Fruit fly (Drosophila melanogaster) whole organism, embryonic: Measurements from ENCODE around the gene Mst85C.

ENCODE experiments used
- Aef1 ChIP-seq: fragments of 200-800 bp; sonication (Bioruptor generic); IDR thresholded peaks from 3 replicates; pipeline ENCODE4 v1.3.6; 2022; ENCODE audit warnings: missing biosample characterization, missing genetic modification characterization
- Awh ChIP-seq: fragments of 200-800 bp; sonication (Bioruptor generic); IDR thresholded peaks from 2 replicates; pipeline ENCODE4, ENCODE4 v1.3.6; 2022; ENCODE audit warnings: missing biosample characterization, missing genetic modification characterization
- B-H2 ChIP-seq: fragments of 200-800 bp; sonication (Bioruptor generic); optimal IDR thresholded peaks from 2 replicates; lab custom pipeline; 2018; ENCODE audit warnings: missing biosample characterization, mild to moderate bottlenecking, missing genetic modification characterization
- BEAF-32 ChIP-seq: fragments of 200-800 bp; sonication (Bioruptor generic); optimal IDR thresholded peaks from 3 replicates; lab custom pipeline; 2017; ENCODE audit warnings: missing biosample characterization, missing genetic modification characterization, mild to moderate bottlenecking, moderate library complexity, missing genetic modification reagents
- Bteb2 ChIP-seq: fragments of 200-800 bp; sonication (Bioruptor generic); optimal IDR thresholded peaks from 2 replicates; lab custom pipeline; 2016; ENCODE audit warnings: missing biosample characterization, missing genetic modification characterization
- CG10462 ChIP-seq: fragments of 200-800 bp; sonication (Bioruptor generic); optimal IDR thresholded peaks from 2 replicates; lab custom pipeline; 2016; ENCODE audit warnings: missing biosample characterization, missing genetic modification characterization
- CG11247 ChIP-seq: fragments of 200-800 bp; sonication (Bioruptor generic); IDR thresholded peaks from 2 replicates; pipeline ENCODE4 v1.3.6; 2022; ENCODE audit warnings: missing biosample characterization, missing genetic modification characterization
- CG12659 ChIP-seq: fragments of 200-800 bp; sonication (Bioruptor generic); optimal IDR thresholded peaks from 3 replicates; lab custom pipeline; 2017; ENCODE audit warnings: mild to moderate bottlenecking, missing biosample characterization, missing genetic modification reagents, missing genetic modification characterization
- CG12769 ChIP-seq: fragments of 200-800 bp; sonication (Bioruptor generic); optimal IDR thresholded peaks from 2 replicates; lab custom pipeline; 2019; ENCODE audit warnings: missing biosample characterization, mild to moderate bottlenecking, missing genetic modification characterization, moderate library complexity
- CG13123 ChIP-seq: fragments of 200-800 bp; sonication (Bioruptor generic); optimal IDR thresholded peaks from 2 replicates; lab custom pipeline; 2016; ENCODE audit warnings: missing biosample characterization, missing genetic modification characterization
- CG13424 ChIP-seq: fragments of 200-800 bp; sonication (Bioruptor generic); optimal IDR thresholded peaks from 2 replicates; lab custom pipeline; 2019; ENCODE audit warnings: missing biosample characterization, mild to moderate bottlenecking, missing genetic modification characterization, moderate library complexity
- CG14710 ChIP-seq: fragments of 200-800 bp; sonication (Bioruptor generic); optimal IDR thresholded peaks from 3 replicates; lab custom pipeline; 2019; ENCODE audit warnings: missing biosample characterization, mild to moderate bottlenecking, missing genetic modification characterization, moderate library complexity
- CG14965 ChIP-seq: fragments of 200-800 bp; sonication (Bioruptor generic); optimal IDR thresholded peaks from 2 replicates; lab custom pipeline; 2016; ENCODE audit warnings: missing biosample characterization, missing genetic modification characterization, borderline replicate concordance
- CG16813 ChIP-seq: fragments of 200-800 bp; sonication (Bioruptor generic); IDR thresholded peaks from 3 replicates; pipeline ENCODE4 v1.3.6; 2022; ENCODE audit warnings: missing biosample characterization, missing genetic modification characterization; ENCODE audit not compliant: partially characterized antibody
- CG17359 ChIP-seq: fragments of 200-800 bp; sonication (Bioruptor generic); optimal IDR thresholded peaks from 3 replicates; lab custom pipeline; 2018; ENCODE audit warnings: missing biosample characterization, mild to moderate bottlenecking, missing genetic modification characterization, moderate library complexity
- CG17912 ChIP-seq: fragments of 200-800 bp; sonication (Bioruptor generic); optimal IDR thresholded peaks from 2 replicates; lab custom pipeline; 2018; ENCODE audit warnings: missing biosample characterization, mild to moderate bottlenecking, missing genetic modification characterization
- CG2116 ChIP-seq: fragments of 200-800 bp; sonication (Bioruptor generic); optimal IDR thresholded peaks from 3 replicates; lab custom pipeline; 2018; ENCODE audit warnings: missing biosample characterization, mild to moderate bottlenecking, missing genetic modification characterization
- CG31365 ChIP-seq: fragments of 200-800 bp; sonication (Bioruptor generic); optimal IDR thresholded peaks from 2 replicates; lab custom pipeline; 2018; ENCODE audit warnings: missing biosample characterization, mild to moderate bottlenecking, missing genetic modification characterization
- CG3163 ChIP-seq: fragments of 200-800 bp; sonication (Bioruptor generic); optimal IDR thresholded peaks from 3 replicates; lab custom pipeline; 2016; ENCODE audit warnings: missing biosample characterization, missing genetic modification characterization
- CG3847 ChIP-seq: fragments of 200-800 bp; sonication (Bioruptor generic); IDR thresholded peaks from 2 replicates; pipeline ENCODE4 v1.3.6; 2022; ENCODE audit warnings: missing biosample characterization, missing genetic modification characterization
- CG43689 ChIP-seq: fragments of 200-800 bp; sonication (Bioruptor generic); IDR thresholded peaks from 2 replicates; pipeline ENCODE4 v1.3.6; 2022; ENCODE audit warnings: missing biosample characterization, missing genetic modification characterization
- CG5245 ChIP-seq: fragments of 200-800 bp; sonication (Bioruptor generic); optimal IDR thresholded peaks from 3 replicates; lab custom pipeline; 2016; ENCODE audit warnings: missing biosample characterization, missing genetic modification characterization
- CG8359 ChIP-seq: fragments of 200-800 bp; sonication (Bioruptor generic); optimal IDR thresholded peaks from 2 replicates; lab custom pipeline; 2017; ENCODE audit warnings: missing biosample characterization, mild to moderate bottlenecking, missing genetic modification characterization, borderline replicate concordance
- CG8944 ChIP-seq: fragments of 200-800 bp; sonication (Bioruptor generic); optimal IDR thresholded peaks from 3 replicates; lab custom pipeline; 2016; ENCODE audit warnings: missing biosample characterization, missing genetic modification characterization
- CG9932 ChIP-seq: fragments of 200-800 bp; sonication (Bioruptor generic); IDR thresholded peaks from 2 replicates; pipeline ENCODE4 v1.3.6; 2022; ENCODE audit warnings: missing biosample characterization, missing genetic modification characterization
- CoRest ChIP-seq: fragments of 200-800 bp; sonication (Bioruptor generic); optimal IDR thresholded peaks from 3 replicates; lab custom pipeline; 2018; ENCODE audit warnings: missing biosample characterization, mild to moderate bottlenecking, missing genetic modification characterization, moderate library complexity
- CrebB ChIP-seq: fragments of 200-800 bp; sonication (Bioruptor generic); optimal IDR thresholded peaks from 3 replicates; lab custom pipeline; 2018; ENCODE audit warnings: missing biosample characterization, mild to moderate bottlenecking, missing genetic modification characterization
- E2f2 ChIP-seq: fragments of 200-800 bp; sonication (Bioruptor generic); IDR thresholded peaks from 2 replicates; pipeline ENCODE4 v1.3.6; 2022; ENCODE audit warnings: missing biosample characterization, missing genetic modification characterization
- H2.0 ChIP-seq: fragments of 200-800 bp; sonication (Bioruptor generic); IDR thresholded peaks from 2 replicates; pipeline ENCODE4 v1.3.6; 2022; ENCODE audit warnings: missing biosample characterization, missing genetic modification characterization
- Lhr ChIP-seq: fragments of 200-800 bp; sonication (Bioruptor generic); optimal IDR thresholded peaks from 3 replicates; lab custom pipeline; 2017; ENCODE audit warnings: mild to moderate bottlenecking, missing biosample characterization, missing genetic modification reagents, missing genetic modification characterization
- MBD-R2 ChIP-seq: fragments of 200-800 bp; sonication (Bioruptor generic); IDR thresholded peaks from 2 replicates; pipeline ENCODE4 v1.3.6; 2022; ENCODE audit warnings: missing biosample characterization, missing genetic modification characterization
- Mad ChIP-seq: fragments of 200-800 bp; sonication (Bioruptor generic); optimal IDR thresholded peaks from 2 replicates; lab custom pipeline; 2016; ENCODE audit warnings: missing biosample characterization, missing genetic modification characterization
- NFAT ChIP-seq: fragments of 200-800 bp; sonication (Bioruptor generic); IDR thresholded peaks from 2 replicates; pipeline ENCODE4 v1.3.6; 2022; ENCODE audit warnings: missing biosample characterization, missing genetic modification characterization
- Pdp1 ChIP-seq, 2 experiments: fragments of 200-800 bp; sonication (Bioruptor generic); optimal IDR thresholded peaks; 3 replicates each; lab custom pipeline; 2016; ENCODE audit warnings: missing biosample characterization in 2 of 2, missing genetic modification characterization in 2 of 2, mild to moderate bottlenecking in 1 of 2, moderate library complexity in 1 of 2
- Ravus ChIP-seq: fragments of 200-800 bp; sonication (Bioruptor generic); IDR thresholded peaks from 2 replicates; pipeline ENCODE4 v1.3.6; 2022; ENCODE audit warnings: missing biosample characterization, missing genetic modification characterization
- Rfx ChIP-seq: fragments of 200-800 bp; sonication (Bioruptor generic); IDR thresholded peaks from 2 replicates; pipeline ENCODE4 v1.3.6; 2022; ENCODE audit warnings: missing biosample characterization, missing genetic modification characterization
- Sry-δ ChIP-seq: fragments of 200-800 bp; sonication (Bioruptor generic); optimal IDR thresholded peaks from 2 replicates; lab custom pipeline; 2016; ENCODE audit warnings: missing biosample characterization, missing genetic modification characterization
- TFAM ChIP-seq: fragments of 200-800 bp; sonication (Bioruptor generic); optimal IDR thresholded peaks from 2 replicates; lab custom pipeline; 2017; ENCODE audit warnings: missing biosample characterization, missing genetic modification characterization, inconsistent platforms
- crp ChIP-seq, 2 experiments: fragments of 200-800 bp; sonication (Bioruptor generic); optimal IDR thresholded peaks; 2 replicates in 1 of 2; 3 replicates in 1 of 2; lab custom pipeline; 2017; ENCODE audit warnings: missing biosample characterization in 2 of 2, missing genetic modification characterization in 2 of 2, mild to moderate bottlenecking in 1 of 2, moderate library complexity in 1 of 2
- dati ChIP-seq: fragments of 200-800 bp; sonication (Bioruptor generic); IDR thresholded peaks from 2 replicates; pipeline ENCODE4 v1.3.6; 2022; ENCODE audit warnings: missing biosample characterization, missing genetic modification characterization
- dysf ChIP-seq: fragments of 200-800 bp; sonication (Bioruptor generic); IDR thresholded peaks from 3 replicates; pipeline ENCODE4 v1.3.6; 2022; ENCODE audit warnings: missing biosample characterization, missing genetic modification characterization
- ind ChIP-seq: fragments of 200-800 bp; sonication (Bioruptor generic); optimal IDR thresholded peaks from 3 replicates; lab custom pipeline; 2016; ENCODE audit warnings: missing biosample characterization, missing genetic modification characterization
- jing ChIP-seq: fragments of 200-800 bp; sonication (Bioruptor generic); optimal IDR thresholded peaks from 2 replicates; lab custom pipeline; 2018; ENCODE audit warnings: missing biosample characterization, mild to moderate bottlenecking, missing genetic modification characterization
- pita ChIP-seq: fragments of 200-800 bp; sonication (Bioruptor generic); optimal IDR thresholded peaks from 2 replicates; lab custom pipeline; 2017; ENCODE audit warnings: missing biosample characterization, mild to moderate bottlenecking, missing genetic modification characterization
- sens-2 ChIP-seq: fragments of 200-800 bp; sonication (Bioruptor generic); IDR thresholded peaks from 2 replicates; pipeline ENCODE4 v1.3.6; 2022; ENCODE audit warnings: missing biosample characterization, missing genetic modification characterization
- sob ChIP-seq: fragments of 200-800 bp; sonication (Bioruptor generic); IDR thresholded peaks from 2 replicates; pipeline ENCODE4 v1.3.6; 2022; ENCODE audit warnings: missing biosample characterization, missing genetic modification characterization
- stwl ChIP-seq: fragments of 200-800 bp; sonication (Bioruptor generic); optimal IDR thresholded peaks from 3 replicates; lab custom pipeline; 2018; ENCODE audit warnings: missing biosample characterization, mild to moderate bottlenecking, missing genetic modification characterization, moderate library complexity
- trem ChIP-seq: fragments of 200-800 bp; optimal IDR thresholded peaks from 3 replicates; lab custom pipeline; 2019; ENCODE audit warnings: missing biosample characterization, mild to moderate bottlenecking, missing genetic modification characterization, moderate library complexity
- vvl ChIP-seq: fragments of 200-800 bp; sonication (Bioruptor generic); IDR thresholded peaks from 2 replicates; pipeline ENCODE4 v1.3.6; 2022; ENCODE audit warnings: missing biosample characterization, missing genetic modification characterization
- zen ChIP-seq: fragments of 200-800 bp; sonication (Bioruptor generic); optimal IDR thresholded peaks from 3 replicates; lab custom pipeline; 2018; ENCODE audit warnings: missing biosample characterization, mild to moderate bottlenecking, missing genetic modification characterization, moderate library complexity
- zfh2 ChIP-seq: fragments of 200-800 bp; sonication (Bioruptor generic); optimal IDR thresholded peaks from 2 replicates; lab custom pipeline; 2016; ENCODE audit warnings: missing biosample characterization, missing genetic modification characterization

Mst85C gene

DNA sequence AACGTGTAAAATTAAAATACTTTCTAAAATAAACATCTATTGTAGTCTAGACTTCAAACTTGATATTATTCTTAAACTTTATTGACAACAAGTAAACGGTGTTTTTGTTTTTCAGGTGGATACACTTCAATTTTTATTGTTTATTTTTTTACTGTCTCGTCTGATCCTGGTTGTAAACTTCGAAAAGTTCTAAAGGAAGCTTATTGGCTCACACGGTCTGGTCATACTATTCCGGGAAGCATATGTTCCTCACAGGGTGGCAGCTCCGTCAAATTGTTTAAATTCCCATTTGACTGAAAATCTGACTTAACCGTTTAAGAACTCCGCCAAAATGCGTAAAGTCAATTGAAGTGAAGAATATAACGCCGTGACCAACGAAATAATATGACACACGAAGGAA lies 40.2 kb upstream of the Mst85C start, which contains the start of gene CG11983 (continued):
- TF ChIP-seq trem (tag; lab: Kevin White, UChicago) = peak; percentile 73
- no peak for TF ChIP-seq CG3163 (GFP tag; lab: Kevin White, UChicago)
- no peak for TF ChIP-seq sens-2 (GFP tag; lab: Robert Waterston, UW)
- TF ChIP-seq Ravus (GFP tag; lab: Robert Waterston, UW) = no peak
- TF ChIP-seq MBD-R2 (GFP tag; lab: Robert Waterston, UW) = peak; percentile 61
- TF ChIP-seq CoRest (tag; lab: Kevin White, UChicago) = peak; percentile 48
- TF ChIP-seq CG9932 (GFP tag; lab: Robert Waterston, UW) = no peak
- TF ChIP-seq CG43689 (GFP tag; lab: Robert Waterston, UW) = no peak
- TF ChIP-seq CG8359 (GFP tag; lab: Kevin White, UChicago) = no peak
- TF ChIP-seq CG13123 = no peak
- peak; percentile 41 for TF ChIP-seq stwl (tag; lab: Kevin White, UChicago)
- TF ChIP-seq H2.0 = no peak
- TF ChIP-seq sob = no peak
- TF ChIP-seq CG12769 (tag; lab: Kevin White, UChicago) = no peak
- peak; percentile 19 for TF ChIP-seq CG12659
- no peak for TF ChIP-seq CG31365
- TF ChIP-seq dysf (GFP tag; lab: Robert Waterston, UW) = no peak
- no peak for TF ChIP-seq CG14965 (GFP tag; lab: Kevin White, UChicago)
- no peak for TF ChIP-seq zen (tag; lab: Kevin White, UChicago)
- TF ChIP-seq Awh (GFP tag; lab: Robert Waterston, UW) = no peak
- no peak for TF ChIP-seq CG11247
- no peak for TF ChIP-seq CG5245 (GFP tag; lab: Kevin White, UChicago)
- peak; percentile 81 for TF ChIP-seq E2f2 (GFP tag; lab: Robert Waterston, UW)
- TF ChIP-seq Sry-δ (GFP tag; lab: Kevin White, UChicago) = peak; percentile 37
- no peak for TF ChIP-seq CG8944 (GFP tag; lab: Kevin White, UChicago)
- peak; percentile 30 for TF ChIP-seq BEAF-32
- peak; percentile 55 for TF ChIP-seq Lhr (GFP tag; lab: Kevin White, UChicago)
- no peak for TF ChIP-seq zfh2 (GFP tag; lab: Kevin White, UChicago)
- no peak for TF ChIP-seq dati
- no peak for TF ChIP-seq CrebB (tag; lab: Kevin White, UChicago)
- no peak for TF ChIP-seq Rfx (GFP tag; lab: Robert Waterston, UW)
- TF ChIP-seq Bteb2 = no peak
- peak in 1 of 2 experiments; percentile 80 for TF ChIP-seq crp (GFP tag; optimal IDR thresholded peaks at IDR 0.05; lab: Kevin White, UChicago)
- no peak for TF ChIP-seq CG13424
- no peak for TF ChIP-seq CG16813 (GFP tag; lab: Robert Waterston, UW)
- no peak for TF ChIP-seq Aef1
- TF ChIP-seq NFAT (GFP tag; lab: Robert Waterston, UW) = no peak
- no peak for TF ChIP-seq CG17359 (tag; lab: Kevin White, UChicago)
- TF ChIP-seq TFAM (GFP tag; lab: Kevin White, UChicago) = no peak
- TF ChIP-seq CG10462 (GFP tag; lab: Kevin White, UChicago) = no peak
- no peak for TF ChIP-seq CG17912
- peak; percentile 40 for TF ChIP-seq CG14710 (tag; lab: Kevin White, UChicago)
- peak; percentile 54 for TF ChIP-seq B-H2
- no peak for TF ChIP-seq vvl (GFP tag; lab: Robert Waterston, UW)
- peak; percentile 42; the same call in 1 of the 2 replicates for TF ChIP-seq CG3847 (GFP tag; lab: Robert Waterston, UW)
- no peak for TF ChIP-seq jing (GFP tag; lab: Kevin White, UChicago)
- TF ChIP-seq Mad = no peak
- TF ChIP-seq ind = no peak
- peak; percentile 31 for TF ChIP-seq CG2116
- TF ChIP-seq pita = peak; percentile 28
- TF ChIP-seq Pdp1 (GFP tag; optimal IDR thresholded peaks at IDR 0.05; lab: Kevin White, UChicago) = peak in 1 of 2 experiments; percentile 6
